Comparison of ENCODE assay signal across 1 fruit fly cellular context in genomic region chr2L:715489-715849, dm6.
A peak's percentile ranks its signal among the peaks of the same experiment; 100 is the strongest.
TF ChIP-seq lines count a peak whose summit lies in the region.

No protein-coding gene starts in this region.

TF ChIP-seq in whole organism, embryonic, 481 proteins besides CTCF, POLR2A, EP300 and RAD21 (continued from another document):
- peak; percentile 13 for TF ChIP-seq Deaf1 (tag; optimal IDR thresholded peaks at IDR 0.05; lab: Kevin White, UChicago)
- TF ChIP-seq CG5180 (GFP tag; optimal IDR thresholded peaks at IDR 0.05; lab: Kevin White, UChicago): peak; percentile 52
- no peak for TF ChIP-seq CG12104 (GFP tag; optimal IDR thresholded peaks at IDR 0.05; lab: Kevin White, UChicago)
- peak; percentile 78 for TF ChIP-seq cato (GFP tag; optimal IDR thresholded peaks at IDR 0.05; lab: Kevin White, UChicago; ENCODE audit: borderline replicate concordance)
- peak; percentile 42 for TF ChIP-seq CG4617 (GFP tag; optimal IDR thresholded peaks at IDR 0.05; lab: Kevin White, UChicago; ENCODE audit: borderline replicate concordance)
- TF ChIP-seq CG9437 (GFP tag; optimal IDR thresholded peaks at IDR 0.05; lab: Kevin White, UChicago): peak; percentile 78
- TF ChIP-seq Hr39 (optimal IDR thresholded peaks at IDR 0.05; lab: Kevin White, UChicago): no peak
- TF ChIP-seq CG16863 (GFP tag; optimal IDR thresholded peaks at IDR 0.05; lab: Kevin White, UChicago): peak; percentile 90
- peak; percentile 71 for TF ChIP-seq CG3163 (GFP tag; optimal IDR thresholded peaks at IDR 0.05; lab: Kevin White, UChicago)
- peak; percentile 85 for TF ChIP-seq CG10267 (tag; optimal IDR thresholded peaks at IDR 0.05; lab: Kevin White, UChicago)
- no peak for TF ChIP-seq CG4282 (GFP tag; optimal IDR thresholded peaks at IDR 0.05; lab: Kevin White, UChicago)
- peak; percentile 94 for TF ChIP-seq lbe (GFP tag; optimal IDR thresholded peaks at IDR 0.05; lab: Kevin White, UChicago)
- peak; percentile 93 for TF ChIP-seq CG12391 (tag; optimal IDR thresholded peaks at IDR 0.05; lab: Kevin White, UChicago)
- TF ChIP-seq cad (GFP tag; optimal IDR thresholded peaks at IDR 0.05; lab: Kevin White, UChicago): no peak
- TF ChIP-seq jing (GFP tag; optimal IDR thresholded peaks at IDR 0.05; lab: Kevin White, UChicago): peak; percentile 83
- TF ChIP-seq CG10959 (GFP tag; IDR thresholded peaks at IDR 0.05; lab: Robert Waterston, UW): peak; percentile 74
- no peak for TF ChIP-seq tna (GFP tag; IDR thresholded peaks at IDR 0.05; lab: Robert Waterston, UW; ENCODE audit: partially characterized antibody)
- no peak for TF ChIP-seq CG13287 (GFP tag; IDR thresholded peaks at IDR 0.05; lab: Robert Waterston, UW; ENCODE audit: partially characterized antibody)
- TF ChIP-seq ttk (GFP tag; IDR thresholded peaks at IDR 0.05; lab: Robert Waterston, UW): peak; percentile 84
- TF ChIP-seq CG1832 (GFP tag; optimal IDR thresholded peaks at IDR 0.05; lab: Kevin White, UChicago): no peak
- TF ChIP-seq Dek (tag; optimal IDR thresholded peaks at IDR 0.05; lab: Kevin White, UChicago): peak; percentile 46
- peak; percentile 73 for TF ChIP-seq Mad (GFP tag; optimal IDR thresholded peaks at IDR 0.05; lab: Kevin White, UChicago)
- TF ChIP-seq CG12236 (GFP tag; optimal IDR thresholded peaks at IDR 0.05; lab: Kevin White, UChicago): peak; percentile 87
- TF ChIP-seq Neu2 (GFP tag; optimal IDR thresholded peaks at IDR 0.05; lab: Kevin White, UChicago; ENCODE audit: borderline replicate concordance): no peak
- TF ChIP-seq lola (GFP tag; optimal IDR thresholded peaks at IDR 0.05; lab: Kevin White, UChicago): peak in 1 of 3 experiments; percentile 91
- no peak for TF ChIP-seq BtbVII (GFP tag; optimal IDR thresholded peaks at IDR 0.05; lab: Kevin White, UChicago)
- TF ChIP-seq CG1792 (GFP tag; optimal IDR thresholded peaks at IDR 0.05; lab: Kevin White, UChicago): peak; percentile 73
- TF ChIP-seq CG18764 (GFP tag; optimal IDR thresholded peaks at IDR 0.05; lab: Kevin White, UChicago): peak; percentile 80
- TF ChIP-seq CG6175 (GFP tag; IDR thresholded peaks at IDR 0.05; lab: Robert Waterston, UW): no peak
- TF ChIP-seq Fer1 (GFP tag; optimal IDR thresholded peaks at IDR 0.05; lab: Kevin White, UChicago): no peak
- peak; percentile 84 for TF ChIP-seq CG6813 (GFP tag; optimal IDR thresholded peaks at IDR 0.05; lab: Kevin White, UChicago)
- TF ChIP-seq pb (GFP tag; optimal IDR thresholded peaks at IDR 0.05; lab: Kevin White, UChicago): peak; percentile 82
- no peak for TF ChIP-seq pfk (GFP tag; optimal IDR thresholded peaks at IDR 0.05; lab: Kevin White, UChicago)
